Worm (Caenorhabditis elegans): ENCODE measurements around the gene twk-21.

Gene twk-21

ce11 chrX:16285151-16285550 is 14.5 kb upstream of the twk-21 start (continued):
- TF ChIP-seq jun-1 (tag; optimal IDR thresholded peaks at IDR 0.05) (no peak), F10B5.3 (tag; optimal IDR thresholded peaks at IDR 0.05) (no peak), nhr-6 (tag; optimal IDR thresholded peaks at IDR 0.05) (no peak), hlh-30 (tag; optimal IDR thresholded peaks at IDR 0.05; ENCODE audit: insufficient read depth) (peak; percentile 4), ceh-82 (tag; optimal IDR thresholded peaks at IDR 0.05) (no peak), set-16 (GFP tag; IDR thresholded peaks at IDR 0.05) (no peak), hif-1 (tag; optimal IDR thresholded peaks at IDR 0.05) (no peak), lsy-2 (tag; optimal IDR thresholded peaks at IDR 0.05) (no peak), gei-8 (GFP tag; optimal IDR thresholded peaks at IDR 0.05) (no peak)

ce11 chrX:16289635-16290034 is 10.1 kb upstream of the twk-21 start:
- no peak for TF ChIP-seq nhr-237 (tag; optimal IDR thresholded peaks at IDR 0.05)
- TF ChIP-seq aha-1 (tag): peak; percentile 12
- TF ChIP-seq R02D3.7 (tag; optimal IDR thresholded peaks at IDR 0.05): no peak
- no peak for TF ChIP-seq ceh-32 (tag; optimal IDR thresholded peaks at IDR 0.05; ENCODE audit: poor library complexity)
- TF ChIP-seq snpc-4 (tag; optimal IDR thresholded peaks at IDR 0.05): peak; percentile 33
- 0 out of 2 replicates have a peak, but pooled peaks have one; percentile 19 for TF ChIP-seq Y48G9A.11 (GFP tag; IDR thresholded peaks at IDR 0.05)
- TF ChIP-seq nhr-102 (tag; optimal IDR thresholded peaks at IDR 0.05): no peak

ce11 chrX:16290536-16290935 is 9.2 kb upstream of the twk-21 start:
- TF ChIP-seq rbr-2 (tag; optimal IDR thresholded peaks at IDR 0.05) (no peak), nhr-6 (tag; optimal IDR thresholded peaks at IDR 0.05) (no peak), D1046.2 (GFP tag; IDR thresholded peaks at IDR 0.05) (no peak), ceh-82 (tag; optimal IDR thresholded peaks at IDR 0.05) (no peak), Y75B8A.6 (GFP tag; IDR thresholded peaks at IDR 0.05) (no peak), zfp-3 (GFP tag; conservative IDR thresholded peaks at IDR 0.05) (no peak), daf-19 (GFP tag; conservative IDR thresholded peaks at IDR 0.05) (no peak), ceh-44 (GFP tag; IDR thresholded peaks at IDR 0.05) (no peak), hmg-1.1 (GFP tag; IDR thresholded peaks at IDR 0.05) (no peak), lin-38 (GFP tag; IDR thresholded peaks at IDR 0.05) (no peak), jun-1 (tag; optimal IDR thresholded peaks at IDR 0.05) (no peak), attf-4 (tag; optimal IDR thresholded peaks at IDR 0.05) (no peak), lin-39 (tag; optimal IDR thresholded peaks at IDR 0.05) (no peak), ceh-28 (tag; optimal IDR thresholded peaks at IDR 0.05) (no peak), snpc-1.2 (GFP tag; IDR thresholded peaks at IDR 0.05) (no peak), mdt-29 (GFP tag; IDR thresholded peaks at IDR 0.05) (no peak), madf-9 (GFP tag; conservative IDR thresholded peaks at IDR 0.05) (no peak), zag-1 (tag; optimal IDR thresholded peaks at IDR 0.05) (no peak), pqm-1 (tag; optimal IDR thresholded peaks at IDR 0.05) (no peak), T26A8.4 (GFP tag; IDR thresholded peaks at IDR 0.05) (no peak), Y48G9A.11 (GFP tag; IDR thresholded peaks at IDR 0.05) (no peak), ceh-62 (tag; optimal IDR thresholded peaks at IDR 0.05) (no peak), lin-1 (GFP tag; IDR thresholded peaks at IDR 0.05) (no peak), zip-11 (GFP tag; IDR thresholded peaks at IDR 0.05) (no peak), zip-2 (tag; optimal IDR thresholded peaks at IDR 0.05) (no peak), R02D3.7 (tag; optimal IDR thresholded peaks at IDR 0.05) (no peak), mes-2 (tag; optimal IDR thresholded peaks at IDR 0.05; ENCODE audit: poor library complexity, severe bottlenecking) (no peak), lin-15B (tag; optimal IDR thresholded peaks at IDR 0.05) (no peak), daf-12 (tag; optimal IDR thresholded peaks at IDR 0.05) (no peak), aly-2 (tag; optimal IDR thresholded peaks at IDR 0.05) (no peak), nhr-111 (GFP tag; optimal IDR thresholded peaks at IDR 0.05) (no peak), unc-62 (GFP tag; optimal IDR thresholded peaks at IDR 0.05 in 1 of 2) (no peak), unc-62 (tag; optimal IDR thresholded peaks at IDR 0.05) (no peak), ceh-32 (tag; optimal IDR thresholded peaks at IDR 0.05; ENCODE audit: poor library complexity) (no peak), F26F4.8 (GFP tag; conservative IDR thresholded peaks at IDR 0.05) (no peak), cey-2 (tag; optimal IDR thresholded peaks at IDR 0.05; ENCODE audit: borderline replicate concordance, insufficient read depth) (no peak), nhr-25 (tag; optimal IDR thresholded peaks at IDR 0.05; ENCODE audit: borderline replicate concordance, insufficient read depth) (peak; percentile 64), ama-1 (optimal IDR thresholded peaks at IDR 0.05) (no peak), nhr-11 (tag; optimal IDR thresholded peaks at IDR 0.05) (no peak)
